Worm (Caenorhabditis elegans) whole organism, young adult: ENCODE results near the gene F59A6.12.

Source experiments
- F10E7.11 ChIP-seq: sonication (generic microtip); optimal IDR thresholded peaks from 2 replicates; lab custom pipeline; 2017; ENCODE audit warnings: mild to moderate bottlenecking, missing genetic modification characterization, moderate library complexity, missing compliant biosample characterization
- Y56A3A.18 ChIP-seq: fragments of 200-800 bp; sonication (Bioruptor generic); IDR thresholded peaks from 2 replicates; pipeline ENCODE4 v1.3.6; 2022; ENCODE audit warnings: missing genetic modification reagents, missing genetic modification characterization, missing compliant biosample characterization
- ZK185.1 ChIP-seq: sonication (generic microtip); optimal IDR thresholded peaks from 2 replicates; lab custom pipeline; 2016; ENCODE audit warnings: mild to moderate bottlenecking, missing genetic modification characterization, missing compliant biosample characterization; ENCODE audit not compliant: poor library complexity, severe bottlenecking
- atf-7 ChIP-seq: sonication (generic microtip); optimal IDR thresholded peaks from 2 replicates; lab custom pipeline; 2017; ENCODE audit warnings: mild to moderate bottlenecking, missing genetic modification characterization, missing compliant biosample characterization
- lin-26 ChIP-seq: fragments of 200-800 bp; sonication (Bioruptor generic); IDR thresholded peaks from 2 replicates; pipeline ENCODE4 v1.3.6; 2022; ENCODE audit warnings: missing genetic modification reagents, missing genetic modification characterization, missing compliant biosample characterization
- madf-8 ChIP-seq: fragments of 200-800 bp; sonication (Bioruptor generic); conservative IDR thresholded peaks from 2 replicates; pipeline ENCODE4 v1.3.6; 2022; ENCODE audit warnings: missing genetic modification reagents, missing genetic modification characterization, missing compliant biosample characterization
- mxl-1 ChIP-seq: sonication (generic microtip); optimal IDR thresholded peaks from 2 replicates; lab custom pipeline; 2016; ENCODE audit warnings: missing genetic modification characterization, missing compliant biosample characterization
- nhr-80 ChIP-seq: sonication (generic microtip); optimal IDR thresholded peaks from 2 replicates; lab custom pipeline; 2016; ENCODE audit warnings: missing genetic modification characterization, missing compliant biosample characterization
- nhr-90 ChIP-seq: sonication (generic microtip); optimal IDR thresholded peaks from 2 replicates; lab custom pipeline; 2016; ENCODE audit warnings: missing genotype, mild to moderate bottlenecking, missing genetic modification characterization, missing compliant biosample characterization
- snpc-3.4 ChIP-seq: sonication (generic microtip); optimal IDR thresholded peaks from 2 replicates; lab custom pipeline; 2017; ENCODE audit warnings: missing genetic modification characterization, mild to moderate bottlenecking, missing compliant biosample characterization, antibody characterized with exemption, moderate library complexity, missing genotype, missing genetic modification reagents
- snpc-4 ChIP-seq, 5 experiments: fragments of 150-350 bp in 1 of 5; sonication (generic microtip) in 4 of 5; optimal IDR thresholded peaks; 2 replicates each; lab custom pipeline; 2014 to 2018; ENCODE audit warnings: missing genetic modification characterization in 5 of 5, missing biosample characterization in 3 of 5, antibody characterized with exemption in 2 of 5, mild to moderate bottlenecking in 2 of 5, missing compliant biosample characterization in 2 of 5, missing genotype in 2 of 5, moderate library complexity in 2 of 5, missing genetic modification reagents in 1 of 5

F59A6.12 gene

DNA sequence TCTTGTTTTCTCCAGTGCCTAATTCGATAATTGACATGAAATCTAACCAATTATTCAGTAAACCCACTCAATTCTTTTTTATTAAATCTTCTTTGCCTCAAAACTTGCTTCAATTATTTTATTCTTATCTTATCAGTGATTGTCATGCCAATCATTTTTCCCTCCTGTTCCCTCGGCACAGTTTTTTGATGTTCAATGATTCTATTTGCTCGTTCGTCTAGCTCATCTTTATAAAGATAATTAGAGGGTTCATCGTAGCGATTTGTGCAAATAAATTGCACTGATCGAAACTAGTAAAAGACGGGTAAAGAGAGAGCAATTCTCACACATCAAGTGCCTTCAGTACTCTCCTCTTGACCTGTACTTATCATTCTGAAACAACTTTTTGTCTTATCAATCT, 44.2 kb downstream of the F59A6.12 start:
- peak; percentile 81 for TF ChIP-seq nhr-80
- TF ChIP-seq lin-26 = no peak

- TF ChIP-seq snpc-3.4 (no peak), snpc-4 (GFP tag; optimal IDR thresholded peaks at IDR 0.05; lab: Kevin White, UChicago) (no peak), snpc-4 (tag; optimal IDR thresholded peaks at IDR 0.05; lab: Kevin White, UChicago) (no peak), madf-8 (GFP tag; lab: Robert Waterston, UW) (no peak), F10E7.11 (tag; lab: Kevin White, UChicago) (no peak), mxl-1 (tag; lab: Kevin White, UChicago) (no peak), nhr-90 (tag; lab: Kevin White, UChicago) (no peak), ZK185.1 (tag; lab: Kevin White, UChicago) (no peak), atf-7 (tag; lab: Kevin White, UChicago) (no peak), Y56A3A.18 (GFP tag; lab: Robert Waterston, UW) (no peak)
Observed at ce11 chrII:4966576-4966975, 45.3 kb downstream of the F59A6.12 start.
